Worm (Caenorhabditis elegans) whole organism, young adult: Measurements from ENCODE around the gene ifet-1.

Source experiments
- F22D6.2 ChIP-seq: sonication (generic microtip); optimal IDR thresholded peaks from 2 replicates; lab custom pipeline; 2016; ENCODE audit warnings: mild to moderate bottlenecking, missing genetic modification characterization, missing compliant biosample characterization
- F52B5.7 ChIP-seq: sonication (generic microtip); optimal IDR thresholded peaks from 2 replicates; lab custom pipeline; 2016; ENCODE audit warnings: mild to moderate bottlenecking, missing genetic modification characterization, missing compliant biosample characterization
- F55B11.4 ChIP-seq: sonication (generic microtip); optimal IDR thresholded peaks from 2 replicates; lab custom pipeline; 2016; ENCODE audit warnings: missing compliant biosample characterization, missing genetic modification characterization, borderline replicate concordance; ENCODE audit not compliant: insufficient read depth
- ama-1 ChIP-seq, 3 experiments: fragments of 150-350 bp in 1 of 3; sonication (generic microtip) in 2 of 3; optimal IDR thresholded peaks; 2 replicates each; lab custom pipeline; 2014 to 2018; ENCODE audit warnings: missing biosample characterization in 2 of 3, missing genetic modification characterization in 2 of 3, missing genetic modification reagents in 2 of 3
- attf-5 ChIP-seq: fragments of 200-800 bp; sonication (Bioruptor generic); optimal IDR thresholded peaks from 2 replicates; lab custom pipeline; 2018; ENCODE audit warnings: mild to moderate bottlenecking, missing genetic modification characterization, missing compliant biosample characterization
- attf-6 ChIP-seq: fragments of 200-800 bp; sonication (Bioruptor generic); IDR thresholded peaks from 2 replicates; pipeline ENCODE4 v1.3.6; 2022; ENCODE audit warnings: missing genetic modification reagents, missing genetic modification characterization, missing compliant biosample characterization
- dpff-1 ChIP-seq: sonication (generic microtip); optimal IDR thresholded peaks from 2 replicates; lab custom pipeline; 2017; ENCODE audit warnings: mild to moderate bottlenecking, missing genetic modification characterization, missing compliant biosample characterization
- let-526 ChIP-seq: fragments of 200-800 bp; sonication (Bioruptor generic); IDR thresholded peaks from 2 replicates; pipeline ENCODE4 v1.3.6; 2022; ENCODE audit warnings: missing genetic modification reagents, missing genetic modification characterization, missing compliant biosample characterization
- madf-8 ChIP-seq: fragments of 200-800 bp; sonication (Bioruptor generic); conservative IDR thresholded peaks from 2 replicates; pipeline ENCODE4 v1.3.6; 2022; ENCODE audit warnings: missing genetic modification reagents, missing genetic modification characterization, missing compliant biosample characterization
- pha-4 ChIP-seq: fragments of 150-350 bp; sonication (generic microtip); optimal IDR thresholded peaks from 2 replicates; lab custom pipeline; 2014; ENCODE audit warnings: missing biosample characterization, missing genetic modification reagents, missing genetic modification characterization

ce11 chrIII:4502559-4503240, 27.8 kb upstream of the ifet-1 start:
- TF ChIP-seq madf-8 (no peak), ama-1 (optimal IDR thresholded peaks at IDR 0.05; lab: Kevin White, UChicago) (no peak), ama-1 (GFP tag; optimal IDR thresholded peaks at IDR 0.05; lab: Kevin White, UChicago) (no peak), attf-5 (no peak), F55B11.4 (no peak), attf-6 (GFP tag; lab: Robert Waterston, UW) (no peak), dpff-1 (tag; lab: Kevin White, UChicago) (no peak), pha-4 (no peak), F52B5.7 (tag; lab: Kevin White, UChicago) (no peak), F22D6.2 (tag; lab: Kevin White, UChicago) (no peak), let-526 (GFP tag; lab: Robert Waterston, UW) (no peak)
